Worm (Caenorhabditis elegans) whole organism, L2 larva: ENCODE results near the gene nhr-45.

ENCODE experiments used
- C34F6.9 ChIP-seq: fragments of 150-350 bp; optimal IDR thresholded peaks from 2 replicates; lab custom pipeline; 2014; ENCODE audit warnings: missing biosample characterization, missing genetic modification characterization
- F13H6.1 ChIP-seq: sonication (generic microtip); optimal IDR thresholded peaks from 2 replicates; lab custom pipeline; 2016; ENCODE audit warnings: missing genetic modification characterization, missing compliant biosample characterization
- R02D3.7 ChIP-seq: fragments of 150-350 bp; optimal IDR thresholded peaks from 2 replicates; lab custom pipeline; 2014; ENCODE audit warnings: missing biosample characterization, missing genetic modification characterization
- ZK546.5 ChIP-seq: sonication (generic microtip); optimal IDR thresholded peaks from 2 replicates; lab custom pipeline; 2017; ENCODE audit warnings: missing biosample characterization, missing genetic modification characterization
- aly-2 ChIP-seq: fragments of 150-350 bp; optimal IDR thresholded peaks from 2 replicates; lab custom pipeline; 2014; ENCODE audit warnings: missing biosample characterization, missing genetic modification characterization
- blmp-1 ChIP-seq: sonication (generic microtip); optimal IDR thresholded peaks from 2 replicates; lab custom pipeline; 2017; ENCODE audit warnings: missing genetic modification characterization, mild to moderate bottlenecking, missing compliant biosample characterization, antibody characterized with exemption, moderate library complexity; ENCODE audit not compliant: insufficient read depth
- ceh-16 ChIP-seq: fragments of 150-350 bp; optimal IDR thresholded peaks from 2 replicates; lab custom pipeline; 2014; ENCODE audit warnings: missing biosample characterization, missing genetic modification characterization
- crh-2 ChIP-seq: sonication (generic microtip); optimal IDR thresholded peaks from 2 replicates; lab custom pipeline; 2017; ENCODE audit warnings: missing biosample characterization, missing genetic modification characterization
- dmd-4 ChIP-seq: sonication (generic microtip); optimal IDR thresholded peaks from 2 replicates; lab custom pipeline; 2017; ENCODE audit warnings: missing biosample characterization, missing genetic modification characterization
- egl-27 ChIP-seq: sonication (generic microtip); optimal IDR thresholded peaks from 3 replicates; lab custom pipeline; 2017; ENCODE audit warnings: missing biosample characterization, missing genetic modification reagents, missing genetic modification characterization
- elt-1 ChIP-seq: fragments of 150-350 bp; optimal IDR thresholded peaks from 2 replicates; lab custom pipeline; 2014; ENCODE audit warnings: missing biosample characterization, missing genetic modification characterization
- fos-1 ChIP-seq: fragments of 150-350 bp; optimal IDR thresholded peaks from 2 replicates; lab custom pipeline; 2014; ENCODE audit warnings: missing biosample characterization, missing genetic modification characterization
- gmeb-1 ChIP-seq: fragments of 150-350 bp; optimal IDR thresholded peaks from 2 replicates; lab custom pipeline; 2014; ENCODE audit warnings: missing biosample characterization, missing genetic modification characterization
- lin-11 ChIP-seq: fragments of 150-350 bp; sonication (generic microtip); optimal IDR thresholded peaks from 2 replicates; lab custom pipeline; 2014; ENCODE audit warnings: missing biosample characterization, missing genetic modification characterization, inconsistent platforms, mixed read lengths
- lin-13 ChIP-seq: fragments of 150-350 bp; optimal IDR thresholded peaks from 2 replicates; lab custom pipeline; 2014; ENCODE audit warnings: missing biosample characterization, missing genetic modification reagents, missing genetic modification characterization
- lin-39 ChIP-seq: fragments of 150-350 bp; optimal IDR thresholded peaks from 2 replicates; lab custom pipeline; 2014; ENCODE audit warnings: missing biosample characterization, missing genetic modification reagents, missing genetic modification characterization
- lsy-2 ChIP-seq, 2 experiments: fragments of 150-350 bp in 1 of 2; sonication (generic microtip) in 1 of 2; optimal IDR thresholded peaks; 2 replicates each; lab custom pipeline; 2014 to 2017; ENCODE audit warnings: missing biosample characterization in 2 of 2, missing genetic modification characterization in 2 of 2
- mab-5 ChIP-seq: fragments of 150-350 bp; optimal IDR thresholded peaks from 2 replicates; lab custom pipeline; 2014; ENCODE audit warnings: missing biosample characterization, missing genetic modification characterization
- mbf-1 ChIP-seq: sonication (generic microtip); optimal IDR thresholded peaks from 2 replicates; lab custom pipeline; 2017; ENCODE audit warnings: missing biosample characterization, missing genetic modification characterization
- mdl-1 ChIP-seq, 2 experiments: fragments of 150-350 bp in 1 of 2; sonication (generic microtip) in 1 of 2; optimal IDR thresholded peaks; 2 replicates each; lab custom pipeline; 2017; ENCODE audit warnings: missing biosample characterization in 2 of 2, missing genetic modification characterization in 2 of 2
- nhr-10 ChIP-seq: sonication (generic microtip); optimal IDR thresholded peaks from 2 replicates; lab custom pipeline; 2017; ENCODE audit warnings: missing biosample characterization, missing genetic modification characterization
- nhr-11 ChIP-seq: fragments of 150-350 bp; optimal IDR thresholded peaks from 2 replicates; lab custom pipeline; 2014; ENCODE audit warnings: missing biosample characterization, missing genetic modification characterization
- nhr-129 ChIP-seq: fragments of 150-350 bp; optimal IDR thresholded peaks from 2 replicates; lab custom pipeline; 2014; ENCODE audit warnings: missing biosample characterization, missing genetic modification characterization
- nhr-23 ChIP-seq: fragments of 150-350 bp; optimal IDR thresholded peaks from 2 replicates; lab custom pipeline; 2014; ENCODE audit warnings: missing biosample characterization, missing genetic modification reagents, missing genetic modification characterization
- nhr-237 ChIP-seq: fragments of 150-350 bp; optimal IDR thresholded peaks from 2 replicates; lab custom pipeline; 2014; ENCODE audit warnings: missing biosample characterization, missing genetic modification characterization
- nhr-25 ChIP-seq: fragments of 150-350 bp; sonication (generic microtip); optimal IDR thresholded peaks from 3 replicates; lab custom pipeline; 2014; ENCODE audit warnings: missing biosample characterization, missing genetic modification characterization
- nhr-77 ChIP-seq: fragments of 150-350 bp; optimal IDR thresholded peaks from 2 replicates; lab custom pipeline; 2014; ENCODE audit warnings: missing biosample characterization, missing genetic modification characterization
- peb-1 ChIP-seq: fragments of 150-350 bp; optimal IDR thresholded peaks from 2 replicates; lab custom pipeline; 2014; ENCODE audit warnings: missing biosample characterization, missing genetic modification characterization
- sem-4 ChIP-seq: fragments of 150-350 bp; optimal IDR thresholded peaks from 2 replicates; lab custom pipeline; 2014; ENCODE audit warnings: missing biosample characterization, missing genetic modification reagents, missing genetic modification characterization
- skn-1 ChIP-seq: sonication (generic microtip); optimal IDR thresholded peaks from 2 replicates; lab custom pipeline; 2017; ENCODE audit warnings: missing biosample characterization, missing genetic modification characterization
- sma-3 ChIP-seq: sonication (generic microtip); optimal IDR thresholded peaks from 2 replicates; lab custom pipeline; 2016; ENCODE audit warnings: missing genetic modification reagents, missing genetic modification characterization, missing compliant biosample characterization
- sma-9 ChIP-seq, 2 experiments: fragments of 150-350 bp in 1 of 2; sonication (generic microtip) in 1 of 2; optimal IDR thresholded peaks; 2 replicates each; lab custom pipeline; 2014 to 2016; ENCODE audit warnings: missing genetic modification characterization in 2 of 2, mild to moderate bottlenecking in 1 of 2, missing biosample characterization in 1 of 2, missing compliant biosample characterization in 1 of 2, missing genetic modification reagents in 1 of 2, moderate library complexity in 1 of 2
- snpc-4 ChIP-seq: fragments of 150-350 bp; optimal IDR thresholded peaks from 2 replicates; lab custom pipeline; 2014; ENCODE audit warnings: missing biosample characterization, missing genetic modification characterization
- unc-39 ChIP-seq: fragments of 150-350 bp; optimal IDR thresholded peaks from 2 replicates; lab custom pipeline; 2014; ENCODE audit warnings: missing biosample characterization, missing genetic modification characterization
- unc-55 ChIP-seq: fragments of 150-350 bp; sonication (generic microtip); optimal IDR thresholded peaks from 3 replicates; lab custom pipeline; 2014; ENCODE audit warnings: missing biosample characterization, missing genetic modification reagents, missing genetic modification characterization
- unc-62 ChIP-seq: fragments of 150-350 bp; optimal IDR thresholded peaks from 2 replicates; lab custom pipeline; 2014; ENCODE audit warnings: missing biosample characterization, missing genetic modification reagents, missing genetic modification characterization
- zag-1 ChIP-seq: fragments of 150-350 bp; optimal IDR thresholded peaks from 2 replicates; lab custom pipeline; 2014; ENCODE audit warnings: missing biosample characterization, missing genetic modification characterization
- ztf-11 ChIP-seq: sonication (generic microtip); optimal IDR thresholded peaks from 2 replicates; lab custom pipeline; 2017; ENCODE audit warnings: missing biosample characterization, missing genetic modification characterization
- ztf-4 ChIP-seq: fragments of 150-350 bp; optimal IDR thresholded peaks from 2 replicates; lab custom pipeline; 2014; ENCODE audit warnings: missing biosample characterization, missing genetic modification characterization

Gene nhr-45

ce11 chrX:4660268-4660880 lies at the start of gene nhr-45:
nhr-45 (minus strand) TSS chrX:4660318.
- TF ChIP-seq fos-1 (peak; percentile 67), crh-2 (tag; lab: Kevin White, UChicago) (no peak)

DNA sequence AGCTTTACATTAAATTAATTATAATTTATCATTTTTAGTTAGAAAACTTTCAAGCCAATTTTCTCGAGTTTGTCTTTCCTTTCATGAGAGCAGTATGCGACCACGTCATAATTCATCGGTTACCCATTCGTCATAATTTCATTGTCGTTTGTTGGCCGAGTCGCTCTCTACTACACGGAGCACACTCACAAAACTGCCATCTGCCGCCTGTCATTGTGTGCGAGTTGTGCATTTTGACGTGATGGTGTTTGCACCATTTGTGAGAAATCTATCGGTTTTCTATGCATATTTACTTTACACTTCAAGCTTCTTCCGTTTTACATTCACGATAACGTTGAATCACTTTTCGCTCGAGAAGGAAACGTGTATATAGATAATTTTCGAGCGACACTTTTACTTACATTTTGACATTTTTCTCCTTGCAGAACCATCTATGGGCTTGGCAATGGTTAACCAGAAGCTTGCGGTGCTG lies 46.7 kb upstream of the nhr-45 start, which contains the start of gene dhhc-10:
dhhc-10 (plus strand) TSS at position 422 of the 472 bp plus-strand sequence.
- TF ChIP-seq unc-55 (GFP tag; lab: Kevin White, UChicago) (peak; percentile 41), mbf-1 (tag; lab: Kevin White, UChicago) (no peak), skn-1 (tag; lab: Kevin White, UChicago) (no peak), ztf-11 (tag; lab: Kevin White, UChicago) (no peak), F13H6.1 (tag; lab: Kevin White, UChicago) (peak; percentile 69), nhr-23 (tag; lab: Kevin White, UChicago) (no peak), crh-2 (tag; lab: Kevin White, UChicago) (peak; percentile 80), C34F6.9 (peak; percentile 68), nhr-10 (tag; lab: Kevin White, UChicago) (no peak), sma-9 (GFP tag; optimal IDR thresholded peaks at IDR 0.05; lab: Kevin White, UChicago) (peak; percentile 47), sma-9 (tag; optimal IDR thresholded peaks at IDR 0.05; lab: Kevin White, UChicago) (no peak), gmeb-1 (tag; lab: Kevin White, UChicago) (peak; percentile 46), R02D3.7 (tag; lab: Kevin White, UChicago) (no peak), fos-1 (peak; percentile 98), nhr-129 (tag; lab: Kevin White, UChicago) (peak; percentile 82), mdl-1 (tag; optimal IDR thresholded peaks at IDR 0.05; lab: Kevin White, UChicago) (no peak), lin-11 (tag; lab: Kevin White, UChicago) (peak; percentile 10), lin-13 (GFP tag; lab: Kevin White, UChicago) (peak; percentile 26), mab-5 (tag; lab: Kevin White, UChicago) (peak; percentile 37), nhr-11 (tag; lab: Kevin White, UChicago) (no peak), lsy-2 (tag; optimal IDR thresholded peaks at IDR 0.05; lab: Kevin White, UChicago) (peak; percentile 28 to 73), ZK546.5 (tag; lab: Kevin White, UChicago) (no peak)

DNA sequence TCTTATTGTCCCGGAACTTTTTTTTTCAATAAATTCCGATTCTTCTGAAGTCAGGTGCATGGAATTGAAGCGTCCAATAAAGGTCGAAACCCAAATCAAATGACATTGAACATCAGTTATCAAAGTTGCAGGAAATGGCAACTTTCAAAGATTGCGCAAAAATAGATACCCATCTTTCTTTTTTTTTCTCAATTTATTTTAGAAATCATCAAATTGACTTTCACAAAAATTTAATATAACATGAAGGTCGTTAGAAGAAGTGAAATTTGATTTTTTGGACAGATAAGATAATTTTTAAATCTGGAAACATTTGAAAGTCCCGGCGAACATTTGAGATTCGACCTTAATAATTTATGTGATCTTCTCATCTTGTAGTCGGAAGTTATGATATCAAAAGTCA lies 45.5 kb upstream of the nhr-45 start:
- TF ChIP-seq blmp-1 (tag; lab: Kevin White, UChicago) (peak; percentile 64), skn-1 (tag; lab: Kevin White, UChicago) (no peak), nhr-25 (tag; lab: Kevin White, UChicago) (peak; percentile 40), peb-1 (no peak)

ce11 chrX:4704877-4705276 lies 44.8 kb upstream of the nhr-45 start, which contains the start of gene aqp-8:
aqp-8 (minus strand) TSS chrX:4704977.
- no peak for TF ChIP-seq egl-27 (tag; lab: Kevin White, UChicago)
- no peak for TF ChIP-seq nhr-25 (tag; lab: Kevin White, UChicago)
- no peak for TF ChIP-seq lin-11 (tag; lab: Kevin White, UChicago)
- TF ChIP-seq nhr-237 (tag; lab: Kevin White, UChicago), result no peak
- TF ChIP-seq sma-9 (GFP tag; optimal IDR thresholded peaks at IDR 0.05; lab: Kevin White, UChicago), result no peak
- no peak for TF ChIP-seq sma-9 (tag; optimal IDR thresholded peaks at IDR 0.05; lab: Kevin White, UChicago)
- TF ChIP-seq lin-39 (tag; lab: Kevin White, UChicago), result no peak
- no peak for TF ChIP-seq ztf-11 (tag; lab: Kevin White, UChicago)
- TF ChIP-seq C34F6.9, result no peak
- TF ChIP-seq sma-3, result no peak
- TF ChIP-seq nhr-23 (tag; lab: Kevin White, UChicago), result no peak
- no peak for TF ChIP-seq unc-62 (GFP tag; lab: Kevin White, UChicago)
- TF ChIP-seq R02D3.7 (tag; lab: Kevin White, UChicago), result no peak
- TF ChIP-seq dmd-4, result no peak
- TF ChIP-seq mbf-1 (tag; lab: Kevin White, UChicago), result no peak
- TF ChIP-seq aly-2 (tag; lab: Kevin White, UChicago), result no peak
- no peak for TF ChIP-seq ZK546.5 (tag; lab: Kevin White, UChicago)
- TF ChIP-seq peb-1, result no peak

DNA sequence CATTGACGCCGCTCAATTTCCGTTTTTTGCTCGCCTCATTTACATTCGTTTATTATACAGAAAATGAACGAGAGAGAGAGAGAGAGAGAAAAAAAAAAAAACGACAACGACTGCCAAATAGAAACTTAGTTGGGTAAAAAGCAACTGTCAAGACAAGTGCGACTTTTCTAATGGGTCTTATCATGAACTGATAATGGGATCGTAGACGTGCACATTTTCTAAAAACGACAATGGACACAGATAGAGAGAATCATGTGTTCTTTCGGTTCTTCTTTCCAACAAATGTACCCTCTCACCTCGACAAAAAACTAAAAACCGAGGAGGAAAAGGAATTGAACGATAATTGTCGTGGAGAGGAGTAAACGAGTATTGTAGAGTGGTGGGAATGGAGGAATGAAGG lies 40.0 kb upstream of the nhr-45 start:
- TF ChIP-seq crh-2 (tag; lab: Kevin White, UChicago), result peak; percentile 23
- TF ChIP-seq mdl-1 (tag; optimal IDR thresholded peaks at IDR 0.05; lab: Kevin White, UChicago), result no peak
- no peak for TF ChIP-seq snpc-4 (tag; lab: Kevin White, UChicago)
- TF ChIP-seq sem-4, result no peak
- TF ChIP-seq nhr-23 (tag; lab: Kevin White, UChicago), result no peak
- TF ChIP-seq ceh-16 (tag; lab: Kevin White, UChicago), result no peak
- peak; percentile 47 for TF ChIP-seq sma-9 (GFP tag; optimal IDR thresholded peaks at IDR 0.05; lab: Kevin White, UChicago)
- no peak for TF ChIP-seq sma-9 (tag; optimal IDR thresholded peaks at IDR 0.05; lab: Kevin White, UChicago)
- TF ChIP-seq ztf-4 (tag; lab: Kevin White, UChicago), result no peak
- TF ChIP-seq unc-55 (GFP tag; lab: Kevin White, UChicago), result no peak
- no peak for TF ChIP-seq nhr-77
- TF ChIP-seq elt-1 (tag; lab: Kevin White, UChicago), result no peak
- TF ChIP-seq gmeb-1 (tag; lab: Kevin White, UChicago), result peak; percentile 5
- TF ChIP-seq C34F6.9, result no peak
- no peak for TF ChIP-seq dmd-4
- TF ChIP-seq unc-39, result no peak
- TF ChIP-seq zag-1 (tag; lab: Kevin White, UChicago), result no peak
- no peak for TF ChIP-seq blmp-1 (tag; lab: Kevin White, UChicago)
- TF ChIP-seq lin-13 (GFP tag; lab: Kevin White, UChicago), result no peak
- no peak for TF ChIP-seq sma-3
- no peak for TF ChIP-seq nhr-129 (tag; lab: Kevin White, UChicago)
- TF ChIP-seq aly-2 (tag; lab: Kevin White, UChicago), result no peak
- TF ChIP-seq ztf-11 (tag; lab: Kevin White, UChicago), result no peak
- TF ChIP-seq F13H6.1 (tag; lab: Kevin White, UChicago), result no peak
- TF ChIP-seq fos-1, result peak; percentile 69
- TF ChIP-seq unc-62 (GFP tag; lab: Kevin White, UChicago), result no peak
